Worm (Caenorhabditis elegans) whole organism, young adult: Measurements from ENCODE around the gene F35B3.4.

Experiments
- F10E7.11 ChIP-seq: sonication (generic microtip); optimal IDR thresholded peaks from 2 replicates; lab custom pipeline; 2017; ENCODE audit warnings: mild to moderate bottlenecking, missing genetic modification characterization, moderate library complexity, missing compliant biosample characterization
- F23B12.7 ChIP-seq: sonication (generic microtip); optimal IDR thresholded peaks from 2 replicates; lab custom pipeline; 2017; ENCODE audit warnings: missing genetic modification characterization, mild to moderate bottlenecking, missing compliant biosample characterization, antibody characterized with exemption, moderate library complexity; ENCODE audit not compliant: insufficient read depth
- K11D2.4 ChIP-seq: fragments of 200-800 bp; sonication (Bioruptor generic); IDR thresholded peaks from 2 replicates; pipeline ENCODE4 v1.3.6; 2022; ENCODE audit warnings: missing genetic modification reagents, missing genetic modification characterization, missing compliant biosample characterization
- K12H6.12 ChIP-seq: fragments of 200-800 bp; sonication (Bioruptor generic); optimal IDR thresholded peaks from 2 replicates; lab custom pipeline; 2018; ENCODE audit warnings: mild to moderate bottlenecking, missing genetic modification characterization, missing compliant biosample characterization
- T07F8.4 ChIP-seq: sonication (generic microtip); optimal IDR thresholded peaks from 2 replicates; lab custom pipeline; 2016; ENCODE audit warnings: mild to moderate bottlenecking, missing genetic modification characterization, moderate library complexity, missing compliant biosample characterization
- T26A5.8 ChIP-seq: sonication (generic microtip); optimal IDR thresholded peaks from 2 replicates; lab custom pipeline; 2016; ENCODE audit warnings: missing genetic modification characterization, missing compliant biosample characterization
- ZK185.1 ChIP-seq: sonication (generic microtip); optimal IDR thresholded peaks from 2 replicates; lab custom pipeline; 2016; ENCODE audit warnings: mild to moderate bottlenecking, missing genetic modification characterization, missing compliant biosample characterization; ENCODE audit not compliant: poor library complexity, severe bottlenecking
- aptf-2 ChIP-seq: fragments of 200-800 bp; sonication (Bioruptor generic); conservative IDR thresholded peaks from 2 replicates; pipeline ENCODE4 v1.3.6; 2022; ENCODE audit warnings: missing genetic modification reagents, missing genetic modification characterization, missing compliant biosample characterization
- atf-7 ChIP-seq: sonication (generic microtip); optimal IDR thresholded peaks from 2 replicates; lab custom pipeline; 2017; ENCODE audit warnings: mild to moderate bottlenecking, missing genetic modification characterization, missing compliant biosample characterization
- attf-3 ChIP-seq: fragments of 200-800 bp; sonication (Bioruptor generic); conservative IDR thresholded peaks from 2 replicates; pipeline ENCODE4 v1.3.6; 2022; ENCODE audit warnings: missing genetic modification reagents, missing genetic modification characterization, missing compliant biosample characterization
- attf-5 ChIP-seq: fragments of 200-800 bp; sonication (Bioruptor generic); optimal IDR thresholded peaks from 2 replicates; lab custom pipeline; 2018; ENCODE audit warnings: mild to moderate bottlenecking, missing genetic modification characterization, missing compliant biosample characterization
- ceh-40 ChIP-seq: fragments of 200-800 bp; sonication (Bioruptor generic); IDR thresholded peaks from 2 replicates; pipeline ENCODE4 v1.3.6; 2022; ENCODE audit warnings: missing genetic modification characterization, missing compliant biosample characterization
- ceh-79 ChIP-seq: sonication (generic microtip); optimal IDR thresholded peaks from 2 replicates; lab custom pipeline; 2017; ENCODE audit warnings: mild to moderate bottlenecking, missing genetic modification characterization, missing compliant biosample characterization
- chd-7 ChIP-seq: sonication (generic microtip); optimal IDR thresholded peaks from 2 replicates; lab custom pipeline; 2016; ENCODE audit warnings: mild to moderate bottlenecking, missing genetic modification characterization, moderate library complexity, missing compliant biosample characterization
- dpl-1 ChIP-seq: fragments of 150-350 bp; optimal IDR thresholded peaks from 2 replicates; lab custom pipeline; 2014; ENCODE audit warnings: missing biosample characterization, missing genetic modification reagents, missing genetic modification characterization
- efl-1 ChIP-seq: fragments of 150-350 bp; optimal IDR thresholded peaks from 2 replicates; lab custom pipeline; 2014; ENCODE audit warnings: missing biosample characterization, missing genetic modification reagents, missing genetic modification characterization
- ekl-4 ChIP-seq: fragments of 200-800 bp; sonication (Bioruptor generic); IDR thresholded peaks from 2 replicates; pipeline ENCODE4 v1.3.6; 2022; ENCODE audit warnings: missing genetic modification reagents, missing genetic modification characterization, missing compliant biosample characterization
- fkh-3 ChIP-seq: sonication (generic microtip); optimal IDR thresholded peaks from 2 replicates; lab custom pipeline; 2016; ENCODE audit warnings: mild to moderate bottlenecking, missing genetic modification characterization, missing compliant biosample characterization
- gei-17 ChIP-seq: fragments of 200-800 bp; sonication (Bioruptor generic); optimal IDR thresholded peaks from 2 replicates; lab custom pipeline; 2018; ENCODE audit warnings: mild to moderate bottlenecking, missing genetic modification characterization, missing compliant biosample characterization
- let-526 ChIP-seq: fragments of 200-800 bp; sonication (Bioruptor generic); IDR thresholded peaks from 2 replicates; pipeline ENCODE4 v1.3.6; 2022; ENCODE audit warnings: missing genetic modification reagents, missing genetic modification characterization, missing compliant biosample characterization
- lin-26 ChIP-seq: fragments of 200-800 bp; sonication (Bioruptor generic); IDR thresholded peaks from 2 replicates; pipeline ENCODE4 v1.3.6; 2022; ENCODE audit warnings: missing genetic modification reagents, missing genetic modification characterization, missing compliant biosample characterization
- lin-54 ChIP-seq: fragments of 200-800 bp; sonication (Bioruptor generic); optimal IDR thresholded peaks from 2 replicates; lab custom pipeline; 2018; ENCODE audit warnings: mild to moderate bottlenecking, missing genetic modification characterization, missing compliant biosample characterization
- lsl-1 ChIP-seq: fragments of 200-800 bp; sonication (Bioruptor generic); optimal IDR thresholded peaks from 2 replicates; lab custom pipeline; 2018; ENCODE audit warnings: mild to moderate bottlenecking, missing genetic modification characterization, moderate library complexity, missing compliant biosample characterization
- madf-3 ChIP-seq: fragments of 200-800 bp; sonication (Bioruptor generic); IDR thresholded peaks from 2 replicates; pipeline ENCODE4 v1.3.6; 2022; ENCODE audit warnings: missing genetic modification reagents, missing genetic modification characterization, missing compliant biosample characterization
- madf-8 ChIP-seq: fragments of 200-800 bp; sonication (Bioruptor generic); conservative IDR thresholded peaks from 2 replicates; pipeline ENCODE4 v1.3.6; 2022; ENCODE audit warnings: missing genetic modification reagents, missing genetic modification characterization, missing compliant biosample characterization
- nfyb-1 ChIP-seq: fragments of 200-800 bp; sonication (Bioruptor generic); IDR thresholded peaks from 2 replicates; pipeline ENCODE4 v1.3.6; 2022; ENCODE audit warnings: missing genetic modification reagents, missing genetic modification characterization, missing compliant biosample characterization
- nhr-90 ChIP-seq: sonication (generic microtip); optimal IDR thresholded peaks from 2 replicates; lab custom pipeline; 2016; ENCODE audit warnings: missing genotype, mild to moderate bottlenecking, missing genetic modification characterization, missing compliant biosample characterization
- pha-4 ChIP-seq: fragments of 150-350 bp; sonication (generic microtip); optimal IDR thresholded peaks from 2 replicates; lab custom pipeline; 2014; ENCODE audit warnings: missing biosample characterization, missing genetic modification reagents, missing genetic modification characterization
- repo-1 ChIP-seq: sonication (generic microtip); optimal IDR thresholded peaks from 2 replicates; lab custom pipeline; 2017; ENCODE audit warnings: mild to moderate bottlenecking, missing genetic modification characterization, missing compliant biosample characterization
- rpc-1 ChIP-seq, 2 experiments: fragments of 150-350 bp in 1 of 2; sonication (generic microtip) in 1 of 2; optimal IDR thresholded peaks; 2 replicates each; lab custom pipeline; 2014 to 2018; ENCODE audit warnings: missing biosample characterization in 1 of 2, missing genetic modification characterization in 1 of 2, missing genetic modification reagents in 1 of 2, missing genotype in 1 of 2
- sea-2 ChIP-seq: fragments of 200-800 bp; sonication (Bioruptor generic); IDR thresholded peaks from 2 replicates; pipeline ENCODE4 v1.3.6; 2022; ENCODE audit warnings: missing genetic modification characterization, missing compliant biosample characterization
- snpc-3.4 ChIP-seq: sonication (generic microtip); optimal IDR thresholded peaks from 2 replicates; lab custom pipeline; 2017; ENCODE audit warnings: missing genetic modification characterization, mild to moderate bottlenecking, missing compliant biosample characterization, antibody characterized with exemption, moderate library complexity, missing genotype, missing genetic modification reagents
- somi-1 ChIP-seq: fragments of 200-800 bp; sonication (Bioruptor generic); optimal IDR thresholded peaks from 2 replicates; lab custom pipeline; 2018; ENCODE audit warnings: mild to moderate bottlenecking, missing genetic modification characterization, missing compliant biosample characterization
- sptf-2 ChIP-seq: fragments of 200-800 bp; sonication (Bioruptor generic); optimal IDR thresholded peaks from 2 replicates; lab custom pipeline; 2018; ENCODE audit warnings: mild to moderate bottlenecking, missing genetic modification characterization, missing compliant biosample characterization
- unc-130 ChIP-seq: sonication (generic microtip); optimal IDR thresholded peaks from 2 replicates; lab custom pipeline; 2016; ENCODE audit warnings: missing genetic modification reagents, missing genetic modification characterization, missing compliant biosample characterization
- zfh-2 ChIP-seq: fragments of 200-800 bp; sonication (Bioruptor generic); conservative IDR thresholded peaks from 2 replicates; pipeline ENCODE4 v1.3.6; 2022; ENCODE audit warnings: missing genetic modification reagents, missing genetic modification characterization, missing compliant biosample characterization
- zim-3 ChIP-seq: sonication (generic microtip); optimal IDR thresholded peaks from 2 replicates; lab custom pipeline; 2017; ENCODE audit warnings: mild to moderate bottlenecking, missing genetic modification characterization, moderate library complexity, missing compliant biosample characterization
- ztf-22 ChIP-seq: fragments of 200-800 bp; sonication (Bioruptor generic); optimal IDR thresholded peaks from 2 replicates; lab custom pipeline; 2018; ENCODE audit warnings: mild to moderate bottlenecking, missing genetic modification characterization, moderate library complexity, missing compliant biosample characterization
- ztf-28 ChIP-seq: fragments of 200-800 bp; sonication (Bioruptor generic); IDR thresholded peaks from 2 replicates; pipeline ENCODE4 v1.3.6; 2022; ENCODE audit warnings: missing genetic modification reagents, missing genetic modification characterization, missing compliant biosample characterization
- ztf-3 ChIP-seq: fragments of 200-800 bp; sonication (Bioruptor generic); optimal IDR thresholded peaks from 2 replicates; lab custom pipeline; 2018; ENCODE audit warnings: mild to moderate bottlenecking, missing genetic modification characterization, missing compliant biosample characterization

F35B3.4 gene

DNA sequence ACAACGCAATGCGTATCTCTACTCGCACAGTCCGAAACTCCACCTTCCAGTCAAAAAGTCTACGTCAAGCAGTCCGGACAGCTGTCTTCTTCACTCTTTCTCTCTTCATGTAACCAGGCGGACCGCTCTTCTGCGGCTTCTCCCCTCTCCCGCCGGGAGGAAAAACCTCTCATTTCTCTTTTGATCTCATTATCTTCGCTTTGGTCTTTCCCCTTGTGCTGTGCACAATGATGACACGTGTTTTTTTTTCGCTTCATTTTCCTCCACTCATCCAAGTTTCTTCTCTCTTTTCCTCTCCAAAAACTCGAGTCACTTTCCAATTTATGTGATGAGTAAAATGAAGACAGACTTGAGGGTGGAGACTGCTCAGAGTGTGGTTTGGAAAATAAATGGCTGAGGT is 22.2 kb upstream of the F35B3.4 start, which contains the start of gene F35B3.7:
F35B3.7 (minus strand) TSS at position 133 of the 400 bp plus-strand sequence.
- TF ChIP-seq ztf-3 (GFP tag; lab: Kevin White, UChicago) (no peak), sea-2 (GFP tag; lab: Robert Waterston, UW) (no peak), ceh-79 (tag; lab: Kevin White, UChicago) (no peak), ztf-22 (no peak), F10E7.11 (tag; lab: Kevin White, UChicago) (no peak), snpc-3.4 (tag; lab: Kevin White, UChicago) (no peak), K11D2.4 (no peak), ZK185.1 (tag; lab: Kevin White, UChicago) (no peak), madf-8 (GFP tag; lab: Robert Waterston, UW) (no peak), ceh-40 (no peak), nhr-90 (tag; lab: Kevin White, UChicago) (no peak), lsl-1 (GFP tag; lab: Kevin White, UChicago) (no peak), zfh-2 (no peak), madf-3 (no peak), chd-7 (tag; lab: Kevin White, UChicago) (no peak), nfyb-1 (GFP tag; lab: Robert Waterston, UW) (no peak)
- TF ChIP-seq, all 124 proteins: peak for 0

- no peak for TF ChIP-seq let-526
- TF ChIP-seq aptf-2 (GFP tag; lab: Robert Waterston, UW), result no peak
- TF ChIP-seq zim-3 (tag; lab: Kevin White, UChicago), result no peak
- no peak for TF ChIP-seq lin-54 (GFP tag; lab: Kevin White, UChicago)
- no peak for TF ChIP-seq K12H6.12 (tag; lab: Kevin White, UChicago)
- no peak for TF ChIP-seq rpc-1 (optimal IDR thresholded peaks at IDR 0.05; lab: Kevin White, UChicago)
- no peak for TF ChIP-seq rpc-1 (tag; optimal IDR thresholded peaks at IDR 0.05; lab: Kevin White, UChicago)
- no peak for TF ChIP-seq T26A5.8 (tag; lab: Kevin White, UChicago)
- no peak for TF ChIP-seq F23B12.7 (tag; lab: Kevin White, UChicago)
- TF ChIP-seq sptf-2 (GFP tag; lab: Kevin White, UChicago), result no peak
- no peak for TF ChIP-seq repo-1 (tag; lab: Kevin White, UChicago)
- no peak for TF ChIP-seq somi-1 (GFP tag; lab: Kevin White, UChicago)
- TF ChIP-seq attf-3 (GFP tag; lab: Robert Waterston, UW), result no peak
- no peak for TF ChIP-seq nhr-90 (tag; lab: Kevin White, UChicago)
- TF ChIP-seq unc-130, result no peak
- TF ChIP-seq dpl-1, result no peak
- no peak for TF ChIP-seq efl-1 (GFP tag; lab: Kevin White, UChicago)
- TF ChIP-seq ekl-4 (GFP tag; lab: Robert Waterston, UW), result no peak
- TF ChIP-seq lin-26 (GFP tag; lab: Robert Waterston, UW), result no peak
- TF ChIP-seq fkh-3 (tag; lab: Kevin White, UChicago), result no peak
Observed at ce11 chrX:17041571-17041970, 20.8 kb upstream of the F35B3.4 start.

- TF ChIP-seq T07F8.4 (tag; lab: Kevin White, UChicago) (no peak), somi-1 (GFP tag; lab: Kevin White, UChicago) (no peak), madf-8 (GFP tag; lab: Robert Waterston, UW) (no peak), ceh-40 (no peak), pha-4 (no peak), sptf-2 (GFP tag; lab: Kevin White, UChicago) (no peak), atf-7 (tag; lab: Kevin White, UChicago) (no peak), attf-5 (GFP tag; lab: Kevin White, UChicago) (no peak), madf-3 (no peak), unc-130 (no peak), ztf-28 (no peak), K12H6.12 (tag; lab: Kevin White, UChicago) (no peak), gei-17 (no peak)
- TF ChIP-seq, all 124 proteins: peak for 0
Observed at ce11 chrX:17038616-17039015, 17.9 kb upstream of the F35B3.4 start.
